Worm (Caenorhabditis elegans) whole organism, midembryonic: ENCODE measurements around the gene F40A3.3.

Experiments used
- ref-1 ChIP-seq: fragments of 200-800 bp; sonication (Bioruptor generic); conservative IDR thresholded peaks from 2 replicates; pipeline ENCODE4 v1.3.6; 2022; ENCODE audit warnings: missing genetic modification reagents, missing genetic modification characterization, missing compliant biosample characterization
- ztf-23 ChIP-seq: fragments of 200-800 bp; sonication (Bioruptor generic); IDR thresholded peaks from 2 replicates; pipeline ENCODE4 v1.3.6; 2022; ENCODE audit warnings: missing genetic modification reagents, missing genetic modification characterization, missing compliant biosample characterization

DNA sequence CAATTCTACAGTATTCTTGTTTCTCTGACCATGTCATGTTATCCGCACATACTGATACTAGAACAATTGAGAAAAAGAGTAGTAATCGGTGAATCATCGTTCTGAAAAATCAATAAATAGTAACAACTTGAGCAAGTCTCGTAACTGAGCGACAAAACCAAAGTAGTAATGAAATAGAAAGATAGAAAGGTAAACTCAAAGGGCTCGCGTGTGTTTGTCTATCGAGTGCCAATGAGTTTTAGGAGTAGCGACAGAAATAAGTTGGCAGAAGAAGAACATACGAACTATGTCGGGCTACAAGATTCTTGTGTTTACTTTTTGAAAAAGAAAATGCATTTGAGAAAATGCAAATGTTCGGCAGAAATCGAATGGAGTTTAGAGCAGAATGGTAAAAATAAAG is 37.8 kb upstream of the F40A3.3 start, which contains the start of gene C37C3.12:
- TF ChIP-seq ztf-23 = no peak
- TF ChIP-seq ref-1 (GFP tag; lab: Robert Waterston, UW) = no peak
